Worm (Caenorhabditis elegans) whole organism, midembryonic: Measurements from ENCODE around the gene C03C10.7.

Experiments
- cog-1 ChIP-seq: sonication (generic microtip); optimal IDR thresholded peaks from 2 replicates; lab custom pipeline; 2016; ENCODE audit warnings: missing genetic modification characterization, missing compliant biosample characterization
- med-1 ChIP-seq: sonication (generic microtip); optimal IDR thresholded peaks from 2 replicates; lab custom pipeline; 2017; ENCODE audit warnings: missing genetic modification characterization, mild to moderate bottlenecking, missing compliant biosample characterization, antibody characterized with exemption, missing genetic modification reagents; ENCODE audit not compliant: insufficient read depth

ce11 chrIII:4143170-4143569 lies 47.3 kb downstream of the C03C10.7 start:
- TF ChIP-seq med-1 (GFP tag; lab: Kevin White, UChicago) = no peak
- no peak for TF ChIP-seq cog-1
